Worm (Caenorhabditis elegans) whole organism, L3 larva: Measurements from ENCODE around the gene ZC317.7.

Source experiments
- mdl-1 ChIP-seq: fragments of 150-350 bp; optimal IDR thresholded peaks from 2 replicates; lab custom pipeline; 2014; ENCODE audit warnings: missing biosample characterization, missing genetic modification characterization
- nhr-23 ChIP-seq: fragments of 150-350 bp; optimal IDR thresholded peaks from 2 replicates; lab custom pipeline; 2014; ENCODE audit warnings: missing biosample characterization, missing genetic modification reagents, missing genetic modification characterization
- nhr-237 ChIP-seq: fragments of 150-350 bp; optimal IDR thresholded peaks from 2 replicates; lab custom pipeline; 2014; ENCODE audit warnings: missing biosample characterization, missing genetic modification characterization
- nhr-77 ChIP-seq: fragments of 150-350 bp; optimal IDR thresholded peaks from 2 replicates; lab custom pipeline; 2014; ENCODE audit warnings: missing biosample characterization, missing genetic modification characterization
- unc-62 ChIP-seq: fragments of 150-350 bp; sonication (generic microtip); optimal IDR thresholded peaks from 4 replicates; lab custom pipeline; 2014; ENCODE audit warnings: missing biosample characterization, missing genetic modification reagents, missing genetic modification characterization

DNA sequence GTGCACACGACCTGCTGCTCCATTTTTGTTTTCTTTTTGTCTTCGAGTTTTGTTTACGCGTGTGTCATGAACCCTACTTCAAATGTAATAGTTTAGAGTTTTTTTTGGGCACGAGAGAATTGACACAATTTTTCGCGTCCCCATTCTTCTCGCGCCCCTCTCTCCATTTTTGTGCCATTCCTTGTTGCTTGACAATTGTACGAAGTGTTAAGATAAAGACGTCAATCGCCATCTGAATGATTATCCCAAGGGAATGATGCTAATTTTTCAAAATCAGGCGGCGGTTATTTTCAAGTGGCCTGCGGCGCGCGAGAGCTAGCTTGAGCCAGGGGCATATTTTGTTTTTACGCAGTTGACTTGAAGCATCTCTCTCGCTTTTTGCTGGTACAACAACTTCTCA lies 28.5 kb downstream of the ZC317.7 start:
- TF ChIP-seq unc-62 (GFP tag; lab: Kevin White, UChicago) (no peak), nhr-23 (tag; lab: Kevin White, UChicago) (no peak), nhr-237 (tag; lab: Kevin White, UChicago) (no peak), mdl-1 (tag; lab: Kevin White, UChicago) (no peak), nhr-77 (no peak)
